Worm (Caenorhabditis elegans) whole organism, L3 larva: Measurements from ENCODE around the gene twk-4.

Source experiments
- R02D3.7 ChIP-seq: fragments of 150-350 bp; optimal IDR thresholded peaks from 2 replicates; lab custom pipeline; 2014; ENCODE audit warnings: missing biosample characterization, missing genetic modification characterization
- ceh-16 ChIP-seq: sonication (generic microtip); optimal IDR thresholded peaks from 2 replicates; lab custom pipeline; 2017; ENCODE audit warnings: missing biosample characterization, missing genetic modification characterization
- ceh-82 ChIP-seq: fragments of 150-350 bp; optimal IDR thresholded peaks from 2 replicates; lab custom pipeline; 2014; ENCODE audit warnings: missing biosample characterization, missing genetic modification characterization
- fkh-10 ChIP-seq: sonication (generic microtip); optimal IDR thresholded peaks from 2 replicates; lab custom pipeline; 2017; ENCODE audit warnings: missing biosample characterization, missing genetic modification reagents, missing genetic modification characterization
- nhr-237 ChIP-seq: fragments of 150-350 bp; optimal IDR thresholded peaks from 2 replicates; lab custom pipeline; 2014; ENCODE audit warnings: missing biosample characterization, missing genetic modification characterization
- zag-1 ChIP-seq: fragments of 150-350 bp; optimal IDR thresholded peaks from 2 replicates; lab custom pipeline; 2014; ENCODE audit warnings: missing biosample characterization, missing genetic modification characterization

DNA sequence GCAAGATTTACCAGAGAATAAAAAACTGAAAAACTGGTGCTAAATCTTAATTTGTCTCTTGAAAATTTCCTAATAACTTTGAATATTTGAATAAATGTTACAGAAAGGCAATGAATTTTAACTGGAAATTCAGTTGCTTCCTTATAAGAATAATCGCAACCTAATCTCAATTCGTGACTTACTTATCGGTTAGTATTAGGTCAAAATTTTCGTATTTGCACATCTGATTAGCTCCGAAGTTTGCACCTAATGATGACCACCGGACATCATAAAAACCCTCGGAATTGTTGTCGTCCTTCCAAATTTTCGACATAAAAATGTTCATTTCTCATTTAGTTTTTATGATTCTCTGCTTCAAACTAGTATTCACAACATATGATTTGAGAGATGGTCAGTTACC lies 56.3 kb downstream of the twk-4 start, which contains the start of gene C16D2.3:
- no peak for TF ChIP-seq ceh-82 (tag; lab: Kevin White, UChicago)
- no peak for TF ChIP-seq R02D3.7 (tag; lab: Kevin White, UChicago)
- TF ChIP-seq nhr-237 (tag; lab: Kevin White, UChicago): no peak
- TF ChIP-seq fkh-10 (GFP tag; lab: Kevin White, UChicago): no peak
- no peak for TF ChIP-seq ceh-16
- no peak for TF ChIP-seq zag-1 (tag; lab: Kevin White, UChicago)
